Worm (Caenorhabditis elegans) whole organism, L4 larva: ENCODE data around the gene nsun-5.

Source experiments
- R02D3.7 ChIP-seq: fragments of 150-350 bp; sonication (generic microtip); optimal IDR thresholded peaks from 3 replicates; lab custom pipeline; 2014; ENCODE audit warnings: missing biosample characterization, missing genetic modification characterization
- ama-1 ChIP-seq: fragments of 150-350 bp; optimal IDR thresholded peaks from 2 replicates; lab custom pipeline; 2014; ENCODE audit warnings: inconsistent platforms, mixed read lengths
- mep-1 ChIP-seq: fragments of 150-350 bp; sonication (generic microtip); optimal IDR thresholded peaks from 3 replicates; lab custom pipeline; 2014; ENCODE audit warnings: missing biosample characterization, missing genetic modification characterization
- pha-4 ChIP-seq, 2 experiments: fragments of 150-350 bp in 1 of 2; fragments of 200-800 bp in 1 of 2; sonication (Bioruptor generic) in 1 of 2; IDR thresholded peaks in 1 of 2; optimal IDR thresholded peaks in 1 of 2; 2 replicates each; pipeline versions ENCODE4 v1.3.6 to Lab custom; 2014 to 2022; ENCODE audit warnings: missing genetic modification characterization in 2 of 2, missing genetic modification reagents in 2 of 2, missing biosample characterization in 1 of 2, missing compliant biosample characterization in 1 of 2
- snpc-4 ChIP-seq: fragments of 150-350 bp; optimal IDR thresholded peaks from 2 replicates; lab custom pipeline; 2014; ENCODE audit warnings: missing biosample characterization, missing genetic modification characterization

- TF ChIP-seq ama-1 (lab: Kevin White, UChicago) (no peak), pha-4 (GFP tag; IDR thresholded peaks at IDR 0.05; lab: Robert Waterston, UW) (no peak), pha-4 (tag; optimal IDR thresholded peaks at IDR 0.05; lab: Kevin White, UChicago) (no peak), R02D3.7 (no peak), mep-1 (no peak), snpc-4 (tag; lab: Kevin White, UChicago) (no peak)
Measured at ce11 chrII:15004538-15004937, 35.1 kb downstream of the nsun-5 start.
